Worm (Caenorhabditis elegans) whole organism, young adult: Measurements from ENCODE around the gene F11E6.6.

Experiments used
- B0035.1 ChIP-seq: sonication (generic microtip); optimal IDR thresholded peaks from 2 replicates; lab custom pipeline; 2016; ENCODE audit warnings: missing genetic modification characterization, mild to moderate bottlenecking, missing compliant biosample characterization, missing genotype, missing genetic modification reagents
- C06A6.2 ChIP-seq: fragments of 200-800 bp; sonication (Bioruptor generic); conservative IDR thresholded peaks from 2 replicates; pipeline ENCODE4 v1.3.6; 2022; ENCODE audit warnings: missing genetic modification characterization, missing compliant biosample characterization
- D2030.7 ChIP-seq: fragments of 200-800 bp; sonication (Bioruptor generic); IDR thresholded peaks from 2 replicates; pipeline ENCODE4 v1.3.6; 2022; ENCODE audit warnings: missing genetic modification reagents, missing genetic modification characterization, missing compliant biosample characterization
- F10E7.11 ChIP-seq: sonication (generic microtip); optimal IDR thresholded peaks from 2 replicates; lab custom pipeline; 2017; ENCODE audit warnings: mild to moderate bottlenecking, missing genetic modification characterization, moderate library complexity, missing compliant biosample characterization
- F23B12.7 ChIP-seq: sonication (generic microtip); optimal IDR thresholded peaks from 2 replicates; lab custom pipeline; 2017; ENCODE audit warnings: missing genetic modification characterization, mild to moderate bottlenecking, missing compliant biosample characterization, antibody characterized with exemption, moderate library complexity; ENCODE audit not compliant: insufficient read depth
- F49E8.2 ChIP-seq: sonication (generic microtip); optimal IDR thresholded peaks from 3 replicates; lab custom pipeline; 2017; ENCODE audit warnings: missing genetic modification characterization, mild to moderate bottlenecking, missing compliant biosample characterization, antibody characterized with exemption, moderate library complexity; ENCODE audit not compliant: insufficient read depth
- F57C9.4 ChIP-seq: sonication (generic microtip); optimal IDR thresholded peaks from 2 replicates; lab custom pipeline; 2017; ENCODE audit warnings: mild to moderate bottlenecking, missing genetic modification characterization, missing compliant biosample characterization
- T07F8.4 ChIP-seq: sonication (generic microtip); optimal IDR thresholded peaks from 2 replicates; lab custom pipeline; 2016; ENCODE audit warnings: mild to moderate bottlenecking, missing genetic modification characterization, moderate library complexity, missing compliant biosample characterization
- T26A5.8 ChIP-seq: sonication (generic microtip); optimal IDR thresholded peaks from 2 replicates; lab custom pipeline; 2016; ENCODE audit warnings: missing genetic modification characterization, missing compliant biosample characterization
- Y95B8A.8 ChIP-seq: fragments of 200-800 bp; sonication (Bioruptor generic); IDR thresholded peaks from 2 replicates; pipeline ENCODE4 v1.3.6; 2022; ENCODE audit warnings: missing genetic modification reagents, missing genetic modification characterization, missing compliant biosample characterization
- ZK185.1 ChIP-seq: sonication (generic microtip); optimal IDR thresholded peaks from 2 replicates; lab custom pipeline; 2016; ENCODE audit warnings: mild to moderate bottlenecking, missing genetic modification characterization, missing compliant biosample characterization; ENCODE audit not compliant: poor library complexity, severe bottlenecking
- akir-1 ChIP-seq: fragments of 200-800 bp; sonication (Bioruptor generic); optimal IDR thresholded peaks from 2 replicates; lab custom pipeline; 2018; ENCODE audit warnings: mild to moderate bottlenecking, missing genetic modification characterization, moderate library complexity, missing compliant biosample characterization
- ama-1 ChIP-seq, 3 experiments: fragments of 150-350 bp in 1 of 3; sonication (generic microtip) in 2 of 3; optimal IDR thresholded peaks; 2 replicates each; lab custom pipeline; 2014 to 2018; ENCODE audit warnings: missing biosample characterization in 2 of 3, missing genetic modification characterization in 2 of 3, missing genetic modification reagents in 2 of 3
- attf-5 ChIP-seq: fragments of 200-800 bp; sonication (Bioruptor generic); optimal IDR thresholded peaks from 2 replicates; lab custom pipeline; 2018; ENCODE audit warnings: mild to moderate bottlenecking, missing genetic modification characterization, missing compliant biosample characterization
- bed-2 ChIP-seq: fragments of 200-800 bp; sonication (Bioruptor generic); IDR thresholded peaks from 2 replicates; pipeline ENCODE4 v1.3.6; 2022; ENCODE audit warnings: missing genetic modification reagents, missing genetic modification characterization, missing compliant biosample characterization
- ceh-100 ChIP-seq: fragments of 200-800 bp; sonication (Bioruptor generic); IDR thresholded peaks from 2 replicates; pipeline ENCODE4 v1.3.6; 2022; ENCODE audit warnings: missing genetic modification reagents, missing genetic modification characterization, missing compliant biosample characterization
- ceh-27 ChIP-seq: fragments of 200-800 bp; sonication (Bioruptor generic); optimal IDR thresholded peaks from 2 replicates; lab custom pipeline; 2018; ENCODE audit warnings: mild to moderate bottlenecking, missing genetic modification characterization, moderate library complexity, missing compliant biosample characterization
- ceh-40 ChIP-seq: fragments of 200-800 bp; sonication (Bioruptor generic); IDR thresholded peaks from 2 replicates; pipeline ENCODE4 v1.3.6; 2022; ENCODE audit warnings: missing genetic modification characterization, missing compliant biosample characterization
- efl-1 ChIP-seq: fragments of 150-350 bp; optimal IDR thresholded peaks from 2 replicates; lab custom pipeline; 2014; ENCODE audit warnings: missing biosample characterization, missing genetic modification reagents, missing genetic modification characterization
- egl-44 ChIP-seq: fragments of 200-800 bp; sonication (Bioruptor generic); IDR thresholded peaks from 2 replicates; pipeline ENCODE4 v1.3.6; 2022; ENCODE audit warnings: missing genetic modification reagents, missing genetic modification characterization, missing compliant biosample characterization
- him-1 ChIP-seq: sonication (generic microtip); optimal IDR thresholded peaks from 2 replicates; lab custom pipeline; 2016; ENCODE audit warnings: missing genotype, missing genetic modification reagents, missing genetic modification characterization, missing compliant biosample characterization
- hlh-12 ChIP-seq: sonication (generic microtip); optimal IDR thresholded peaks from 2 replicates; lab custom pipeline; 2016; ENCODE audit warnings: missing genetic modification characterization, missing compliant biosample characterization
- hlh-26 ChIP-seq: fragments of 200-800 bp; sonication (Bioruptor generic); conservative IDR thresholded peaks from 2 replicates; pipeline ENCODE4 v1.3.6; 2022; ENCODE audit warnings: missing genetic modification reagents, missing genetic modification characterization, missing compliant biosample characterization
- hmg-1.2 ChIP-seq: fragments of 200-800 bp; sonication (Bioruptor generic); IDR thresholded peaks from 2 replicates; pipeline ENCODE4 v1.3.6; 2022; ENCODE audit warnings: missing genetic modification reagents, missing genetic modification characterization, missing compliant biosample characterization
- hsf-1 ChIP-seq: fragments of 200-800 bp; sonication (Bioruptor generic); IDR thresholded peaks from 2 replicates; pipeline ENCODE4 v1.3.6; 2022; ENCODE audit warnings: missing genetic modification reagents, missing genetic modification characterization, missing compliant biosample characterization
- lag-1 ChIP-seq: fragments of 200-800 bp; sonication (Bioruptor generic); IDR thresholded peaks from 2 replicates; pipeline ENCODE4 v1.3.6; 2022; ENCODE audit warnings: missing genetic modification reagents, missing genetic modification characterization, missing compliant biosample characterization
- let-607 ChIP-seq, 2 experiments: fragments of 200-800 bp in 1 of 2; sonication (Bioruptor generic) in 1 of 2; sonication (generic microtip) in 1 of 2; optimal IDR thresholded peaks; 2 replicates each; lab custom pipeline; 2016 to 2018; ENCODE audit warnings: mild to moderate bottlenecking in 2 of 2, missing compliant biosample characterization in 2 of 2, missing genetic modification characterization in 2 of 2, moderate library complexity in 2 of 2, missing genotype in 1 of 2
- lin-35 ChIP-seq, 3 experiments: fragments of 150-350 bp in 2 of 3; sonication (generic microtip) in 1 of 3; optimal IDR thresholded peaks; 2 replicates each; lab custom pipeline; 2014 to 2018; ENCODE audit warnings: missing biosample characterization in 3 of 3, missing genetic modification characterization in 3 of 3, missing genetic modification reagents in 3 of 3
- lin-54 ChIP-seq: fragments of 200-800 bp; sonication (Bioruptor generic); optimal IDR thresholded peaks from 2 replicates; lab custom pipeline; 2018; ENCODE audit warnings: mild to moderate bottlenecking, missing genetic modification characterization, missing compliant biosample characterization
- madf-3 ChIP-seq: fragments of 200-800 bp; sonication (Bioruptor generic); IDR thresholded peaks from 2 replicates; pipeline ENCODE4 v1.3.6; 2022; ENCODE audit warnings: missing genetic modification reagents, missing genetic modification characterization, missing compliant biosample characterization
- madf-6 ChIP-seq: fragments of 200-800 bp; sonication (Bioruptor generic); IDR thresholded peaks from 2 replicates; pipeline ENCODE4 v1.3.6; 2022; ENCODE audit warnings: missing genetic modification reagents, missing genetic modification characterization, missing compliant biosample characterization
- madf-8 ChIP-seq: fragments of 200-800 bp; sonication (Bioruptor generic); conservative IDR thresholded peaks from 2 replicates; pipeline ENCODE4 v1.3.6; 2022; ENCODE audit warnings: missing genetic modification reagents, missing genetic modification characterization, missing compliant biosample characterization
- nhr-120 ChIP-seq: fragments of 200-800 bp; sonication (Bioruptor generic); IDR thresholded peaks from 2 replicates; pipeline ENCODE4 v1.3.6; 2022; ENCODE audit warnings: missing genetic modification characterization, missing compliant biosample characterization
- nhr-179 ChIP-seq: sonication (generic microtip); optimal IDR thresholded peaks from 2 replicates; lab custom pipeline; 2016; ENCODE audit warnings: mild to moderate bottlenecking, missing genetic modification characterization, missing compliant biosample characterization
- rec-8 ChIP-seq, 2 experiments: sonication (generic microtip); optimal IDR thresholded peaks; 2 replicates each; lab custom pipeline; 2016; ENCODE audit warnings: mild to moderate bottlenecking in 2 of 2, missing genetic modification characterization in 2 of 2, missing genetic modification reagents in 2 of 2, missing genotype in 2 of 2, missing biosample characterization in 1 of 2, missing compliant biosample characterization in 1 of 2, moderate library complexity in 1 of 2
- sdz-38 ChIP-seq: sonication (generic microtip); optimal IDR thresholded peaks from 2 replicates; lab custom pipeline; 2016; ENCODE audit warnings: missing genotype, missing genetic modification characterization, missing compliant biosample characterization
- snpc-3.4 ChIP-seq: sonication (generic microtip); optimal IDR thresholded peaks from 2 replicates; lab custom pipeline; 2017; ENCODE audit warnings: missing genetic modification characterization, mild to moderate bottlenecking, missing compliant biosample characterization, antibody characterized with exemption, moderate library complexity, missing genotype, missing genetic modification reagents
- sptf-2 ChIP-seq: fragments of 200-800 bp; sonication (Bioruptor generic); optimal IDR thresholded peaks from 2 replicates; lab custom pipeline; 2018; ENCODE audit warnings: mild to moderate bottlenecking, missing genetic modification characterization, missing compliant biosample characterization
- unc-62 ChIP-seq: fragments of 150-350 bp; optimal IDR thresholded peaks from 2 replicates; lab custom pipeline; 2014; ENCODE audit warnings: missing biosample characterization, missing genetic modification reagents, missing genetic modification characterization
- zim-3 ChIP-seq: sonication (generic microtip); optimal IDR thresholded peaks from 2 replicates; lab custom pipeline; 2017; ENCODE audit warnings: mild to moderate bottlenecking, missing genetic modification characterization, moderate library complexity, missing compliant biosample characterization
- ztf-18 ChIP-seq: sonication (generic microtip); optimal IDR thresholded peaks from 2 replicates; lab custom pipeline; 2016; ENCODE audit warnings: missing genotype, mild to moderate bottlenecking, missing genetic modification characterization, missing compliant biosample characterization
- ztf-3 ChIP-seq: fragments of 200-800 bp; sonication (Bioruptor generic); optimal IDR thresholded peaks from 2 replicates; lab custom pipeline; 2018; ENCODE audit warnings: mild to moderate bottlenecking, missing genetic modification characterization, missing compliant biosample characterization

Gene F11E6.6

DNA sequence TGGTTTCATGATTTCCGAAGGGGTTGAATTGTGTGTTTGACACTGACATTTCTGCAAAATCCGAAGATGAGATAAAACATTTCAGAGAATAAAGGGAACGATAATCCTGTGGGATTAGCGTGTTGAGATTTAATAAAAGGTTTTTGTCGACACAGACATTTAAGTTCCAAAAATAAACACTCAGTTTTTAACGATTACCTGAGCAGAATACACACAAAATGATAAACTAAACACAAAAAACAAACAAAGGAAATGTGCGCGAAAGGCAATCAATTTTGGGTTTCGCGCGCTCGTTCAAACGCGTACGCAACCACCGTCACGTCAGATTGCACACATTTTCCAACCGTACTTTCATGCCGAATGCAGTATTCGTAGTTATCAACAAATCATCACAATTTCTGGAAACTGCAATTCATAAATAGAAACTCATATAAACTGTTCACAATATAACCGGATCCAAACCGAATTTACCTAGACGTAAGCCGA, 4.5 kb downstream of the F11E6.6 start, which contains the start of gene rif-1.1 (continued):
- TF ChIP-seq let-607 (tag; optimal IDR thresholded peaks at IDR 0.05; lab: Kevin White, UChicago) (no peak), nhr-120 (GFP tag; lab: Robert Waterston, UW) (no peak), ceh-40 (GFP tag; lab: Robert Waterston, UW) (no peak), ztf-3 (GFP tag; lab: Kevin White, UChicago) (no peak), D2030.7 (GFP tag; lab: Robert Waterston, UW) (peak; percentile 96), unc-62 (GFP tag; lab: Kevin White, UChicago) (no peak), ztf-18 (no peak), C06A6.2 (GFP tag; lab: Robert Waterston, UW) (no peak), snpc-3.4 (tag; lab: Kevin White, UChicago) (peak; percentile 67), F49E8.2 (tag; lab: Kevin White, UChicago) (peak; percentile 64), sdz-38 (tag; lab: Kevin White, UChicago) (no peak), zim-3 (tag; lab: Kevin White, UChicago) (no peak), ZK185.1 (peak; percentile 8), lag-1 (GFP tag; lab: Robert Waterston, UW) (no peak), lin-35 (GFP tag; optimal IDR thresholded peaks at IDR 0.05; lab: Kevin White, UChicago) (peak in 1 of 3 experiments; percentile 43), rec-8 (tag; optimal IDR thresholded peaks at IDR 0.05; lab: Kevin White, UChicago) (no peak), ceh-27 (GFP tag; lab: Kevin White, UChicago) (no peak), lin-54 (GFP tag; lab: Kevin White, UChicago) (peak; percentile 88), F10E7.11 (no peak), efl-1 (GFP tag; lab: Kevin White, UChicago) (peak; percentile 96), sptf-2 (GFP tag; lab: Kevin White, UChicago) (no peak), F23B12.7 (no peak), bed-2 (GFP tag; lab: Robert Waterston, UW) (no peak), B0035.1 (no peak), T07F8.4 (tag; lab: Kevin White, UChicago) (no peak), akir-1 (GFP tag; lab: Kevin White, UChicago) (no peak), hmg-1.2 (peak; percentile 45; the same call in 1 of the 2 replicates), hlh-12 (tag; lab: Kevin White, UChicago) (no peak), hlh-26 (GFP tag; lab: Robert Waterston, UW) (no peak), F57C9.4 (no peak), T26A5.8 (no peak), ama-1 (optimal IDR thresholded peaks at IDR 0.05; lab: Kevin White, UChicago) (no peak), ama-1 (GFP tag; optimal IDR thresholded peaks at IDR 0.05; lab: Kevin White, UChicago) (no peak), hsf-1 (GFP tag; lab: Robert Waterston, UW) (peak; percentile 76), attf-5 (GFP tag; lab: Kevin White, UChicago) (no peak), madf-3 (GFP tag; lab: Robert Waterston, UW) (peak; percentile 87), egl-44 (GFP tag; lab: Robert Waterston, UW) (no peak), nhr-179 (no peak), Y95B8A.8 (peak; percentile 53; the same call in 1 of the 2 replicates), madf-6 (GFP tag; lab: Robert Waterston, UW) (peak; percentile 92), madf-8 (peak; percentile 86), him-1 (no peak), ceh-100 (GFP tag; lab: Robert Waterston, UW) (no peak)
